Worm (Caenorhabditis elegans) whole organism, early embryonic: ENCODE data around the gene F19B10.3.

ENCODE experiments used
- B0310.2 ChIP-seq: sonication (generic microtip); optimal IDR thresholded peaks from 2 replicates; lab custom pipeline; 2016; ENCODE audit warnings: mild to moderate bottlenecking, missing genetic modification characterization, missing compliant biosample characterization
- F13C5.2 ChIP-seq: sonication (generic microtip); optimal IDR thresholded peaks from 2 replicates; lab custom pipeline; 2017; ENCODE audit warnings: mild to moderate bottlenecking, missing genetic modification characterization, inconsistent platforms, missing compliant biosample characterization
- ama-1 ChIP-seq: fragments of 150-350 bp; optimal IDR thresholded peaks from 2 replicates; lab custom pipeline; 2014
- ceh-36 ChIP-seq: sonication (generic microtip); optimal IDR thresholded peaks from 2 replicates; lab custom pipeline; 2016; ENCODE audit warnings: missing genetic modification characterization, inconsistent platforms, missing compliant biosample characterization
- flt-1 ChIP-seq: fragments of 200-800 bp; sonication (Bioruptor generic); IDR thresholded peaks from 2 replicates; pipeline ENCODE4 v1.3.6; 2022; ENCODE audit warnings: missing genetic modification characterization, missing compliant biosample characterization
- hmbx-1 ChIP-seq: sonication (generic microtip); optimal IDR thresholded peaks from 2 replicates; lab custom pipeline; 2016; ENCODE audit warnings: mild to moderate bottlenecking, missing genetic modification characterization, missing compliant biosample characterization
- hnd-1 ChIP-seq: sonication (generic microtip); optimal IDR thresholded peaks from 2 replicates; lab custom pipeline; 2016; ENCODE audit warnings: missing genetic modification characterization, missing compliant biosample characterization
- pes-1 ChIP-seq: fragments of 200-800 bp; sonication (Bioruptor generic); IDR thresholded peaks from 2 replicates; pipeline ENCODE4 v1.3.6; 2022; ENCODE audit warnings: missing genetic modification reagents, missing genetic modification characterization, missing compliant biosample characterization
- scrt-1 ChIP-seq: fragments of 200-800 bp; sonication (Bioruptor generic); IDR thresholded peaks from 2 replicates; pipeline ENCODE4 v1.3.6; 2022; ENCODE audit warnings: missing genetic modification characterization, missing compliant biosample characterization
- sea-1 ChIP-seq: fragments of 200-800 bp; sonication (Bioruptor generic); conservative IDR thresholded peaks from 2 replicates; pipeline ENCODE4 v1.3.6; 2022; ENCODE audit warnings: missing genetic modification characterization, missing compliant biosample characterization

DNA sequence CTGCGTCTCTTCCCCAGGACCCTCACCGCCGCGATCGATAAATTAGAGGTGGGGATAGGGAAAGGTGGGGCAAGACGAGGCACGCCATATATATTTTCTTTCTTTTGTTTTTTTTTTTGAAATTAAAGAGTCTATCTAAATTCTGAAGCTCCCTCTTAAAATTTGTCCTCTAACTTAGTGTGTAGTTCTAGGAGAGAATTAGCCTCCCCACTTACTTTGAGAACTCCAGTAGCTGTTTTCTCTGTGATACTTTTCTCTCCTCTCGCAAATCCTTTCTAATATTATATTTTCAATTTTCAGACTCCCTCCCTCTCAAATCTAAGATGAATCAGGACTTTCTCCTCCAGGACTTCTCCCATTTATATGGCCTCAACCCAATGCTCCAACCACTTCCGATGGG is 42.6 kb upstream of the F19B10.3 start, which contains the start of gene M151.7:
- no peak for TF ChIP-seq hmbx-1 (tag; lab: Kevin White, UChicago)
- no peak for TF ChIP-seq ama-1 (lab: Kevin White, UChicago)
- TF ChIP-seq scrt-1 (GFP tag; lab: Robert Waterston, UW), result no peak
- no peak for TF ChIP-seq flt-1 (GFP tag; lab: Robert Waterston, UW)
- no peak for TF ChIP-seq pes-1 (GFP tag; lab: Robert Waterston, UW)
- TF ChIP-seq sea-1 (GFP tag; lab: Robert Waterston, UW), result no peak
- TF ChIP-seq B0310.2 (tag; lab: Kevin White, UChicago), result no peak
- TF ChIP-seq hnd-1 (tag; lab: Kevin White, UChicago), result no peak
- no peak for TF ChIP-seq ceh-36
- no peak for TF ChIP-seq F13C5.2 (tag; lab: Kevin White, UChicago)
